Fruit fly (Drosophila melanogaster): Measurements from ENCODE around the gene CG9213.

dm6 chrX:15619631-15619960 lies 45.3 kb upstream of the CG9213 start:
- no peak for TF ChIP-seq jigr1 (GFP tag; IDR thresholded peaks at IDR 0.05)
- no peak for TF ChIP-seq zen2 (GFP tag; IDR thresholded peaks at IDR 0.05; ENCODE audit: partially characterized antibody)
- no peak for TF ChIP-seq CG18599 (GFP tag; optimal IDR thresholded peaks at IDR 0.05)
- no peak for TF ChIP-seq hth (optimal IDR thresholded peaks at IDR 0.05)
- no peak for TF ChIP-seq so (GFP tag; IDR thresholded peaks at IDR 0.05)
- no peak for TF ChIP-seq fd64A (GFP tag; optimal IDR thresholded peaks at IDR 0.05)
- no peak for TF ChIP-seq CG4820 (GFP tag; optimal IDR thresholded peaks at IDR 0.05)
